Worm (Caenorhabditis elegans): Measurements from ENCODE around the gene C01G10.5.

C01G10.5 gene

DNA sequence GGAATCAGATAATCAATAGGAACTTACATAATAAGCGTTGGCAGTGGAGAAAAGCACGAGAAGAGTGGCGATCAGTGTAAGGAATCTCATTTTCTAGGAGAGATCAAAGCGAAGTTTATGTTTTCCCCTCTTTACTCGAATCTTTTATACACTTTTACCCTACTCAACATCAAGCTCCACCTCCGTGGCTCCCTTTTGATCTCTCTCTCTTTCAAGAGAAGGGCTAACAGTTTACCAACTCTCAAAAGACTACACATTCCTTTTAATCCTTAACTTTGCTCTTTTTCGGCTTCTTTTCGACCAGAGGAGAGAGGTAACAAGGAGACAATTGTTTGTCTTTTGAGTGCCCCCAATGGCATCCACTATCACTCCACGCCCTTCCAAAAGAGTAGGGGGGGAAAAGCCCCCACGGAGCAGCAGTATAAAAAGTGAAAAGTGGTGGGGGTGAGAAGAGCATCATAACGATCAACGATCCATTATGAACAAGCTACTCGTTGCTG, 2.1 kb downstream of the C01G10.5 start, which contains the start of the genes C01G10.15 and C01G10.6:
C01G10.15 (minus strand) TSS at position 101 of the 500 bp plus-strand sequence.
C01G10.6 (plus strand) TSS at position 450 of the 500 bp plus-strand sequence.
- TF ChIP-seq vab-7 (GFP tag; IDR thresholded peaks at IDR 0.05) = no peak

ce11 chrV:15085335-15085800, 4.0 kb downstream of the C01G10.5 start, which contains the start of the genes ahsa-1 and C01G10.7:
ahsa-1 (minus strand) TSS chrV:15085385.
C01G10.7 (plus strand) TSS chrV:15085747.
- TF ChIP-seq mxl-2 (GFP tag; conservative IDR thresholded peaks at IDR 0.05) (no peak), ces-1 (GFP tag; optimal IDR thresholded peaks at IDR 0.05) (peak; percentile 60), skn-1 (tag; optimal IDR thresholded peaks at IDR 0.05) (no peak), jun-1 (tag; optimal IDR thresholded peaks at IDR 0.05) (no peak), mdl-1 (tag; optimal IDR thresholded peaks at IDR 0.05) (peak in 1 of 2 experiments; percentile 13), dpl-1 (GFP tag; optimal IDR thresholded peaks at IDR 0.05) (peak; percentile 84), ceh-82 (tag; optimal IDR thresholded peaks at IDR 0.05) (no peak), lin-1 (GFP tag; IDR thresholded peaks at IDR 0.05) (no peak), rbr-2 (tag; optimal IDR thresholded peaks at IDR 0.05) (peak; percentile 87), zfp-3 (GFP tag; conservative IDR thresholded peaks at IDR 0.05) (0 out of 2 replicates have a peak, but pooled peaks have one; percentile 32), unc-39 (tag; optimal IDR thresholded peaks at IDR 0.05) (no peak), ztf-7 (tag; optimal IDR thresholded peaks at IDR 0.05) (peak; percentile 40), duxl-1 (tag; optimal IDR thresholded peaks at IDR 0.05; ENCODE audit: poor library complexity) (peak; percentile 72), lin-15B (tag; optimal IDR thresholded peaks at IDR 0.05) (peak; percentile 91), lin-38 (GFP tag; IDR thresholded peaks at IDR 0.05) (peak; percentile 99), unc-130 (GFP tag; optimal IDR thresholded peaks at IDR 0.05) (peak; percentile 98), aha-1 (tag) (peak; percentile 98), ceh-44 (GFP tag; IDR thresholded peaks at IDR 0.05) (peak; percentile 72; the same call in 1 of the 2 replicates), madf-5 (GFP tag; IDR thresholded peaks at IDR 0.05) (peak; percentile 45 to 64; a peak in 2 of 4 replicates), T26A8.4 (GFP tag; IDR thresholded peaks at IDR 0.05) (peak; percentile 59; the same call in 1 of the 2 replicates), pqm-1 (tag; optimal IDR thresholded peaks at IDR 0.05) (peak; percentile 72), F37D6.2 (tag; optimal IDR thresholded peaks at IDR 0.05) (peak; percentile 70), nhr-11 (tag; optimal IDR thresholded peaks at IDR 0.05) (peak; percentile 66), Y105C5A.15 (GFP tag; IDR thresholded peaks at IDR 0.05) (no peak), mdt-29 (GFP tag; IDR thresholded peaks at IDR 0.05) (peak; percentile 52; the same call in 1 of the 2 replicates), nhr-28 (tag; optimal IDR thresholded peaks at IDR 0.05) (peak; percentile 64), Y5F2A.4 (GFP tag; optimal IDR thresholded peaks at IDR 0.05) (no peak), spr-1 (tag; optimal IDR thresholded peaks at IDR 0.05) (peak; percentile 46), R02D3.7 (tag; optimal IDR thresholded peaks at IDR 0.05) (peak; percentile 89), lim-7 (GFP tag; IDR thresholded peaks at IDR 0.05) (no peak), ZK337.2 (GFP tag; IDR thresholded peaks at IDR 0.05) (peak; percentile 91), pha-4 (GFP tag; IDR thresholded peaks at IDR 0.05) (peak; percentile 54; the same call in 1 of the 2 replicates), pha-4 (tag; optimal IDR thresholded peaks at IDR 0.05) (peak; percentile 97), daf-16 (GFP tag; optimal IDR thresholded peaks at IDR 0.05) (peak in 1 of 2 experiments; percentile 72), daf-16 (tag; optimal IDR thresholded peaks at IDR 0.05) (no peak), dmd-6 (GFP tag; IDR thresholded peaks at IDR 0.05) (peak; percentile 86), daf-12 (tag; optimal IDR thresholded peaks at IDR 0.05) (no peak), tag-97 (GFP tag; IDR thresholded peaks at IDR 0.05) (0 out of 2 replicates have a peak, but pooled peaks have one; percentile 12), lin-13 (GFP tag; optimal IDR thresholded peaks at IDR 0.05) (peak; percentile 86), hlh-11 (tag; optimal IDR thresholded peaks at IDR 0.05) (peak; percentile 74), madf-9 (GFP tag; conservative IDR thresholded peaks at IDR 0.05) (peak; percentile 75), dmd-9 (GFP tag; IDR thresholded peaks at IDR 0.05) (peak; percentile 86), nhr-42 (GFP tag; IDR thresholded peaks at IDR 0.05) (peak; percentile 46; the same call in 1 of the 2 replicates), arid-1 (GFP tag; conservative IDR thresholded peaks at IDR 0.05) (0 out of 2 replicates have a peak, but pooled peaks have one; percentile 46), F44E2.7 (GFP tag; IDR thresholded peaks at IDR 0.05) (no peak), nhr-10 (tag; optimal IDR thresholded peaks at IDR 0.05) (peak; percentile 8), tra-1 (GFP tag; IDR thresholded peaks at IDR 0.05) (peak; percentile 58; the same call in 1 of the 2 replicates), ceh-20 (GFP tag; IDR thresholded peaks at IDR 0.05) (peak; percentile 67; the same call in 1 of the 2 replicates)

Measured in whole organism, L4 larva.